Worm (Caenorhabditis elegans): ENCODE data around the gene clec-7.

DNA sequence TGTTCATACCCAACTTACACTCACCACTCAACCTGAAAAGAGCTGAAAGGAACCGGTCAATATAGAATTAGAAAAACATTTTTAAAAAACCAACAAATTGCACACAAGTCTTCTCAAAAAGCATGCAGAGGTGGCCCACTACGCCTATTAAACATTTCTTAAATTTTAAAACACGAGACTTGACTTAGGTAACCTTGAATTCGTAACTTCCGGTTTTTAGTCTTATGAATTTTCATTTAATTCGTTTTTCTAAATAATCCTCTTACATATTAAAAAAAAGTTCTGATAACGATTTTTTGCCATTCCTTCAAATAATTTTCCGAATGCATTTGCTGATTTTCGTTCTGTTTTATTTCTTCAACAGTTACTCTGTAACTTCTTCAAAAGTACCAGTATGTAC lies at the start of gene clec-7:
- TF ChIP-seq fkh-10 (GFP tag; optimal IDR thresholded peaks at IDR 0.05) (no peak), elt-1 (tag; optimal IDR thresholded peaks at IDR 0.05) (no peak), lin-15B (tag; optimal IDR thresholded peaks at IDR 0.05) (no peak), unc-62 (GFP tag; optimal IDR thresholded peaks at IDR 0.05) (no peak), pha-4 (tag; optimal IDR thresholded peaks at IDR 0.05) (no peak), nhr-25 (tag; optimal IDR thresholded peaks at IDR 0.05) (no peak), mdl-1 (tag; optimal IDR thresholded peaks at IDR 0.05) (no peak), nhr-76 (tag; optimal IDR thresholded peaks at IDR 0.05) (no peak), ceh-28 (tag; optimal IDR thresholded peaks at IDR 0.05) (no peak)
